Worm (Caenorhabditis elegans) whole organism, young adult: Measurements from ENCODE around the gene folr-1.

ENCODE experiments used
- B0035.1 ChIP-seq: sonication (generic microtip); optimal IDR thresholded peaks from 2 replicates; lab custom pipeline; 2016; ENCODE audit warnings: missing genetic modification characterization, mild to moderate bottlenecking, missing compliant biosample characterization, missing genotype, missing genetic modification reagents
- B0261.1 ChIP-seq: sonication (generic microtip); optimal IDR thresholded peaks from 2 replicates; lab custom pipeline; 2016; ENCODE audit warnings: mild to moderate bottlenecking, missing genetic modification characterization, moderate library complexity, missing compliant biosample characterization
- D2030.7 ChIP-seq: fragments of 200-800 bp; sonication (Bioruptor generic); IDR thresholded peaks from 2 replicates; pipeline ENCODE4 v1.3.6; 2022; ENCODE audit warnings: missing genetic modification reagents, missing genetic modification characterization, missing compliant biosample characterization
- F22D6.2 ChIP-seq: sonication (generic microtip); optimal IDR thresholded peaks from 2 replicates; lab custom pipeline; 2016; ENCODE audit warnings: mild to moderate bottlenecking, missing genetic modification characterization, missing compliant biosample characterization
- F23B12.7 ChIP-seq: sonication (generic microtip); optimal IDR thresholded peaks from 2 replicates; lab custom pipeline; 2017; ENCODE audit warnings: missing genetic modification characterization, mild to moderate bottlenecking, missing compliant biosample characterization, antibody characterized with exemption, moderate library complexity; ENCODE audit not compliant: insufficient read depth
- F57A8.1 ChIP-seq: fragments of 200-800 bp; sonication (Bioruptor generic); optimal IDR thresholded peaks from 2 replicates; lab custom pipeline; 2018; ENCODE audit warnings: mild to moderate bottlenecking, missing genetic modification characterization, moderate library complexity, missing compliant biosample characterization
- F57C9.4 ChIP-seq: sonication (generic microtip); optimal IDR thresholded peaks from 2 replicates; lab custom pipeline; 2017; ENCODE audit warnings: mild to moderate bottlenecking, missing genetic modification characterization, missing compliant biosample characterization
- Y79H2A.3 ChIP-seq: fragments of 200-800 bp; sonication (Bioruptor generic); conservative IDR thresholded peaks from 2 replicates; pipeline ENCODE4 v1.3.6; 2022; ENCODE audit warnings: missing genetic modification reagents, missing genetic modification characterization, missing compliant biosample characterization
- atf-7 ChIP-seq: sonication (generic microtip); optimal IDR thresholded peaks from 2 replicates; lab custom pipeline; 2017; ENCODE audit warnings: mild to moderate bottlenecking, missing genetic modification characterization, missing compliant biosample characterization
- ccch-3 ChIP-seq: fragments of 200-800 bp; sonication (Bioruptor generic); optimal IDR thresholded peaks from 2 replicates; lab custom pipeline; 2018; ENCODE audit warnings: mild to moderate bottlenecking, missing genetic modification characterization, missing compliant biosample characterization
- cebp-2 ChIP-seq: fragments of 200-800 bp; sonication (Bioruptor generic); IDR thresholded peaks from 2 replicates; pipeline ENCODE4 v1.3.6; 2022; ENCODE audit warnings: missing genetic modification characterization, missing compliant biosample characterization
- ceh-100 ChIP-seq: fragments of 200-800 bp; sonication (Bioruptor generic); IDR thresholded peaks from 2 replicates; pipeline ENCODE4 v1.3.6; 2022; ENCODE audit warnings: missing genetic modification reagents, missing genetic modification characterization, missing compliant biosample characterization
- ceh-40 ChIP-seq: fragments of 200-800 bp; sonication (Bioruptor generic); IDR thresholded peaks from 2 replicates; pipeline ENCODE4 v1.3.6; 2022; ENCODE audit warnings: missing genetic modification characterization, missing compliant biosample characterization
- ceh-58 ChIP-seq: fragments of 200-800 bp; sonication (Bioruptor generic); IDR thresholded peaks from 2 replicates; pipeline ENCODE4 v1.3.6; 2022; ENCODE audit warnings: missing genetic modification characterization, missing compliant biosample characterization
- ceh-79 ChIP-seq: sonication (generic microtip); optimal IDR thresholded peaks from 2 replicates; lab custom pipeline; 2017; ENCODE audit warnings: mild to moderate bottlenecking, missing genetic modification characterization, missing compliant biosample characterization
- die-1 ChIP-seq: sonication (generic microtip); optimal IDR thresholded peaks from 2 replicates; lab custom pipeline; 2016; ENCODE audit warnings: missing genotype, mild to moderate bottlenecking, missing genetic modification characterization, missing compliant biosample characterization
- dpff-1 ChIP-seq: sonication (generic microtip); optimal IDR thresholded peaks from 2 replicates; lab custom pipeline; 2017; ENCODE audit warnings: mild to moderate bottlenecking, missing genetic modification characterization, missing compliant biosample characterization
- dpl-1 ChIP-seq: fragments of 150-350 bp; optimal IDR thresholded peaks from 2 replicates; lab custom pipeline; 2014; ENCODE audit warnings: missing biosample characterization, missing genetic modification reagents, missing genetic modification characterization
- efl-1 ChIP-seq: fragments of 150-350 bp; optimal IDR thresholded peaks from 2 replicates; lab custom pipeline; 2014; ENCODE audit warnings: missing biosample characterization, missing genetic modification reagents, missing genetic modification characterization
- egrh-3 ChIP-seq: fragments of 200-800 bp; sonication (Bioruptor generic); IDR thresholded peaks from 2 replicates; pipeline ENCODE4 v1.3.6; 2022; ENCODE audit warnings: missing genetic modification reagents, missing genetic modification characterization, missing compliant biosample characterization
- fkh-3 ChIP-seq: sonication (generic microtip); optimal IDR thresholded peaks from 2 replicates; lab custom pipeline; 2016; ENCODE audit warnings: mild to moderate bottlenecking, missing genetic modification characterization, missing compliant biosample characterization
- him-1 ChIP-seq: sonication (generic microtip); optimal IDR thresholded peaks from 2 replicates; lab custom pipeline; 2016; ENCODE audit warnings: missing genotype, missing genetic modification reagents, missing genetic modification characterization, missing compliant biosample characterization
- hlh-26 ChIP-seq: fragments of 200-800 bp; sonication (Bioruptor generic); conservative IDR thresholded peaks from 2 replicates; pipeline ENCODE4 v1.3.6; 2022; ENCODE audit warnings: missing genetic modification reagents, missing genetic modification characterization, missing compliant biosample characterization
- hmg-1.2 ChIP-seq: fragments of 200-800 bp; sonication (Bioruptor generic); IDR thresholded peaks from 2 replicates; pipeline ENCODE4 v1.3.6; 2022; ENCODE audit warnings: missing genetic modification reagents, missing genetic modification characterization, missing compliant biosample characterization
- hrde-1 ChIP-seq: sonication (generic microtip); optimal IDR thresholded peaks from 2 replicates; lab custom pipeline; 2016; ENCODE audit warnings: missing genetic modification characterization, mild to moderate bottlenecking, missing compliant biosample characterization, moderate library complexity, missing genotype, missing genetic modification reagents, borderline replicate concordance
- hsf-1 ChIP-seq: fragments of 200-800 bp; sonication (Bioruptor generic); IDR thresholded peaks from 2 replicates; pipeline ENCODE4 v1.3.6; 2022; ENCODE audit warnings: missing genetic modification reagents, missing genetic modification characterization, missing compliant biosample characterization
- let-526 ChIP-seq: fragments of 200-800 bp; sonication (Bioruptor generic); IDR thresholded peaks from 2 replicates; pipeline ENCODE4 v1.3.6; 2022; ENCODE audit warnings: missing genetic modification reagents, missing genetic modification characterization, missing compliant biosample characterization
- lin-26 ChIP-seq: fragments of 200-800 bp; sonication (Bioruptor generic); IDR thresholded peaks from 2 replicates; pipeline ENCODE4 v1.3.6; 2022; ENCODE audit warnings: missing genetic modification reagents, missing genetic modification characterization, missing compliant biosample characterization
- lin-40 ChIP-seq: sonication (generic microtip); optimal IDR thresholded peaks from 2 replicates; lab custom pipeline; 2016; ENCODE audit warnings: missing genetic modification characterization, mild to moderate bottlenecking, missing compliant biosample characterization, missing genotype, missing genetic modification reagents
- lsy-27 ChIP-seq: sonication (generic microtip); optimal IDR thresholded peaks from 2 replicates; lab custom pipeline; 2017; ENCODE audit warnings: missing genetic modification characterization, mild to moderate bottlenecking, missing compliant biosample characterization, antibody characterized with exemption, missing genotype, borderline replicate concordance; ENCODE audit not compliant: insufficient read depth
- madf-10 ChIP-seq: sonication (generic microtip); optimal IDR thresholded peaks from 2 replicates; lab custom pipeline; 2016; ENCODE audit warnings: mild to moderate bottlenecking, missing genetic modification characterization, missing compliant biosample characterization
- madf-8 ChIP-seq: fragments of 200-800 bp; sonication (Bioruptor generic); conservative IDR thresholded peaks from 2 replicates; pipeline ENCODE4 v1.3.6; 2022; ENCODE audit warnings: missing genetic modification reagents, missing genetic modification characterization, missing compliant biosample characterization
- mel-28 ChIP-seq: sonication (generic microtip); optimal IDR thresholded peaks from 2 replicates; lab custom pipeline; 2016; ENCODE audit warnings: borderline replicate concordance, mild to moderate bottlenecking, missing genetic modification characterization, missing compliant biosample characterization
- nhr-120 ChIP-seq: fragments of 200-800 bp; sonication (Bioruptor generic); IDR thresholded peaks from 2 replicates; pipeline ENCODE4 v1.3.6; 2022; ENCODE audit warnings: missing genetic modification characterization, missing compliant biosample characterization
- nhr-27 ChIP-seq: fragments of 200-800 bp; sonication (Bioruptor generic); optimal IDR thresholded peaks from 2 replicates; lab custom pipeline; 2018; ENCODE audit warnings: mild to moderate bottlenecking, missing genetic modification characterization, moderate library complexity, missing compliant biosample characterization
- pbrm-1 ChIP-seq: fragments of 200-800 bp; sonication (Bioruptor generic); IDR thresholded peaks from 2 replicates; pipeline ENCODE4 v1.3.6; 2022; ENCODE audit warnings: missing genetic modification reagents, missing genetic modification characterization, missing compliant biosample characterization
- pha-4 ChIP-seq: fragments of 150-350 bp; sonication (generic microtip); optimal IDR thresholded peaks from 2 replicates; lab custom pipeline; 2014; ENCODE audit warnings: missing biosample characterization, missing genetic modification reagents, missing genetic modification characterization
- sdz-38 ChIP-seq: sonication (generic microtip); optimal IDR thresholded peaks from 2 replicates; lab custom pipeline; 2016; ENCODE audit warnings: missing genotype, missing genetic modification characterization, missing compliant biosample characterization
- snpc-1.1 ChIP-seq: sonication (generic microtip); optimal IDR thresholded peaks from 2 replicates; lab custom pipeline; 2017; ENCODE audit warnings: missing genetic modification characterization, mild to moderate bottlenecking, missing compliant biosample characterization, antibody characterized with exemption, moderate library complexity, missing genotype, missing genetic modification reagents; ENCODE audit not compliant: insufficient read depth
- snpc-3.4 ChIP-seq: sonication (generic microtip); optimal IDR thresholded peaks from 2 replicates; lab custom pipeline; 2017; ENCODE audit warnings: missing genetic modification characterization, mild to moderate bottlenecking, missing compliant biosample characterization, antibody characterized with exemption, moderate library complexity, missing genotype, missing genetic modification reagents
- snpc-4 ChIP-seq, 5 experiments: fragments of 150-350 bp in 1 of 5; sonication (generic microtip) in 4 of 5; optimal IDR thresholded peaks; 2 replicates each; lab custom pipeline; 2014 to 2018; ENCODE audit warnings: missing genetic modification characterization in 5 of 5, missing biosample characterization in 3 of 5, antibody characterized with exemption in 2 of 5, mild to moderate bottlenecking in 2 of 5, missing compliant biosample characterization in 2 of 5, missing genotype in 2 of 5, moderate library complexity in 2 of 5, missing genetic modification reagents in 1 of 5
- sptf-2 ChIP-seq: fragments of 200-800 bp; sonication (Bioruptor generic); optimal IDR thresholded peaks from 2 replicates; lab custom pipeline; 2018; ENCODE audit warnings: mild to moderate bottlenecking, missing genetic modification characterization, missing compliant biosample characterization
- tbx-9 ChIP-seq: sonication (generic microtip); optimal IDR thresholded peaks from 2 replicates; lab custom pipeline; 2016; ENCODE audit warnings: borderline replicate concordance, missing genetic modification characterization, inconsistent platforms, missing compliant biosample characterization
- unc-130 ChIP-seq: sonication (generic microtip); optimal IDR thresholded peaks from 2 replicates; lab custom pipeline; 2016; ENCODE audit warnings: missing genetic modification reagents, missing genetic modification characterization, missing compliant biosample characterization
- xnd-1 ChIP-seq: sonication (generic microtip); optimal IDR thresholded peaks from 2 replicates; lab custom pipeline; 2016; ENCODE audit warnings: missing genotype, missing genetic modification reagents, missing genetic modification characterization, missing compliant biosample characterization
- zfh-2 ChIP-seq: fragments of 200-800 bp; sonication (Bioruptor generic); conservative IDR thresholded peaks from 2 replicates; pipeline ENCODE4 v1.3.6; 2022; ENCODE audit warnings: missing genetic modification reagents, missing genetic modification characterization, missing compliant biosample characterization
- ztf-3 ChIP-seq: fragments of 200-800 bp; sonication (Bioruptor generic); optimal IDR thresholded peaks from 2 replicates; lab custom pipeline; 2018; ENCODE audit warnings: mild to moderate bottlenecking, missing genetic modification characterization, missing compliant biosample characterization
- ztf-6 ChIP-seq: fragments of 200-800 bp; sonication (Bioruptor generic); IDR thresholded peaks from 2 replicates; pipeline ENCODE4 v1.3.6; 2022; ENCODE audit warnings: missing genetic modification reagents, missing genetic modification characterization, missing compliant biosample characterization

folr-1 gene

ce11 chrX:9958561-9958960 is 39.5 kb downstream of the folr-1 start, which contains the start of gene ZC506.1 (continued):
- TF ChIP-seq F22D6.2 (tag; lab: Kevin White, UChicago): peak; percentile 40
- peak; percentile 60; the same call in 1 of the 2 replicates for TF ChIP-seq lin-26
- TF ChIP-seq egrh-3 (GFP tag; lab: Robert Waterston, UW): peak; percentile 35; the same call in 1 of the 2 replicates
- no peak for TF ChIP-seq die-1 (tag; lab: Kevin White, UChicago)
- TF ChIP-seq dpff-1 (tag; lab: Kevin White, UChicago): no peak
- TF ChIP-seq B0261.1 (tag; lab: Kevin White, UChicago): peak; percentile 10
- no peak for TF ChIP-seq ceh-58
- TF ChIP-seq ceh-79: no peak
- no peak for TF ChIP-seq F57A8.1 (GFP tag; lab: Kevin White, UChicago)
- 0 out of 2 replicates have a peak, but pooled peaks have one; percentile 23 for TF ChIP-seq let-526
- TF ChIP-seq dpl-1 (GFP tag; lab: Kevin White, UChicago): no peak
- TF ChIP-seq hmg-1.2 (GFP tag; lab: Robert Waterston, UW): peak; percentile 84
- TF ChIP-seq efl-1: no peak
- TF ChIP-seq pha-4 (tag; lab: Kevin White, UChicago): no peak
- TF ChIP-seq snpc-4 (GFP tag; optimal IDR thresholded peaks at IDR 0.05; lab: Kevin White, UChicago): no peak
- peak in 3 of 4 experiments; percentile 64 to 70 (median 64) for TF ChIP-seq snpc-4 (tag; optimal IDR thresholded peaks at IDR 0.05; lab: Kevin White, UChicago)
- peak; percentile 94 for TF ChIP-seq lin-40 (tag; lab: Kevin White, UChicago)
- TF ChIP-seq ccch-3 (GFP tag; lab: Kevin White, UChicago): no peak
- no peak for TF ChIP-seq D2030.7 (GFP tag; lab: Robert Waterston, UW)
- TF ChIP-seq Y79H2A.3 (GFP tag; lab: Robert Waterston, UW): no peak
- TF ChIP-seq nhr-120 (GFP tag; lab: Robert Waterston, UW): no peak
- TF ChIP-seq ceh-100 (GFP tag; lab: Robert Waterston, UW): 0 out of 2 replicates have a peak, but pooled peaks have one; percentile 36
- no peak for TF ChIP-seq lsy-27 (tag; lab: Kevin White, UChicago)
- no peak for TF ChIP-seq B0035.1
- peak; percentile 90 for TF ChIP-seq pbrm-1 (GFP tag; lab: Robert Waterston, UW)
- no peak for TF ChIP-seq tbx-9
- peak; percentile 76 for TF ChIP-seq atf-7 (tag; lab: Kevin White, UChicago)
- no peak for TF ChIP-seq hlh-26 (GFP tag; lab: Robert Waterston, UW)
- TF ChIP-seq F57C9.4: no peak
- peak; percentile 83 for TF ChIP-seq F23B12.7 (tag; lab: Kevin White, UChicago)
- no peak for TF ChIP-seq cebp-2
- no peak for TF ChIP-seq hrde-1
- TF ChIP-seq sdz-38 (tag; lab: Kevin White, UChicago): no peak
- TF ChIP-seq him-1 (tag; lab: Kevin White, UChicago): no peak
- TF ChIP-seq mel-28 (tag; lab: Kevin White, UChicago): no peak
- TF ChIP-seq unc-130 (GFP tag; lab: Kevin White, UChicago): no peak
- no peak for TF ChIP-seq fkh-3 (tag; lab: Kevin White, UChicago)
- TF ChIP-seq snpc-1.1: no peak
- no peak for TF ChIP-seq ztf-6 (GFP tag; lab: Robert Waterston, UW)
- peak; percentile 19 for TF ChIP-seq ztf-3 (GFP tag; lab: Kevin White, UChicago)
- peak; percentile 89 for TF ChIP-seq zfh-2 (GFP tag; lab: Robert Waterston, UW)
- TF ChIP-seq sptf-2 (GFP tag; lab: Kevin White, UChicago): no peak
- no peak for TF ChIP-seq hsf-1 (GFP tag; lab: Robert Waterston, UW)
- TF ChIP-seq snpc-3.4: no peak
- no peak for TF ChIP-seq madf-8 (GFP tag; lab: Robert Waterston, UW)
- TF ChIP-seq madf-10: peak; percentile 82
- TF ChIP-seq nhr-27 (tag; lab: Kevin White, UChicago): no peak
- TF ChIP-seq xnd-1 (tag; lab: Kevin White, UChicago): no peak
- TF ChIP-seq ceh-40 (GFP tag; lab: Robert Waterston, UW): no peak
